Worm (Caenorhabditis elegans): ENCODE measurements around the gene bath-46.
"Not testable (repeated sequence)": the region's sequence is repeated elsewhere in the genome, so short reads cannot be mapped to it uniquely, and the experiment has no call there.

bath-46 gene

ce11 chrII:1621795-1622194 lies 24.1 kb downstream of the bath-46 start:
- peak; percentile 93 for TF ChIP-seq elt-2 (tag; optimal IDR thresholded peaks at IDR 0.05)
- peak; percentile 84 for TF ChIP-seq pqm-1 (tag; optimal IDR thresholded peaks at IDR 0.05)
- peak; percentile 65 for TF ChIP-seq pha-4 (tag; optimal IDR thresholded peaks at IDR 0.05)
- TF ChIP-seq jun-1 (tag; optimal IDR thresholded peaks at IDR 0.05), result peak; percentile 67
- no peak for TF ChIP-seq ztf-11 (tag; optimal IDR thresholded peaks at IDR 0.05)
- TF ChIP-seq nhr-237 (tag; optimal IDR thresholded peaks at IDR 0.05), result no peak
- no peak for TF ChIP-seq eor-1 (tag; optimal IDR thresholded peaks at IDR 0.05)

ce11 chrII:1624572-1624971 lies 26.9 kb downstream of the bath-46 start, which contains the start of gene fbxa-160:
TSS of gene fbxa-160 (minus strand) at chrII:1624672.
- no peak for TF ChIP-seq nhr-237 (tag; optimal IDR thresholded peaks at IDR 0.05)
- TF ChIP-seq elt-1 (tag; optimal IDR thresholded peaks at IDR 0.05), result no peak
- no peak for TF ChIP-seq nhr-67 (tag; optimal IDR thresholded peaks at IDR 0.05)
- TF ChIP-seq ceh-82 (tag; optimal IDR thresholded peaks at IDR 0.05), result no peak
- TF ChIP-seq ceh-28 (tag; optimal IDR thresholded peaks at IDR 0.05), result no peak
- TF ChIP-seq elt-3 (tag; optimal IDR thresholded peaks at IDR 0.05), result no peak
- no peak for TF ChIP-seq ZK546.5 (tag; optimal IDR thresholded peaks at IDR 0.05)
- TF ChIP-seq daf-12 (tag; optimal IDR thresholded peaks at IDR 0.05), result no peak
- no peak for TF ChIP-seq egl-5 (tag; optimal IDR thresholded peaks at IDR 0.05)
- TF ChIP-seq tbx-2 (tag; optimal IDR thresholded peaks at IDR 0.05), result no peak
- no peak for TF ChIP-seq fos-1 (tag; optimal IDR thresholded peaks at IDR 0.05)
- TF ChIP-seq lin-39 (tag; optimal IDR thresholded peaks at IDR 0.05), result no peak
- no peak for TF ChIP-seq unc-39 (tag; optimal IDR thresholded peaks at IDR 0.05)
- no peak for TF ChIP-seq nhr-23 (tag; optimal IDR thresholded peaks at IDR 0.05)
- no peak for TF ChIP-seq unc-62 (GFP tag; optimal IDR thresholded peaks at IDR 0.05)
- TF ChIP-seq nhr-11 (tag; optimal IDR thresholded peaks at IDR 0.05), result no peak
- no peak for TF ChIP-seq egl-27 (tag; optimal IDR thresholded peaks at IDR 0.05)
- no peak for TF ChIP-seq aly-2 (tag; optimal IDR thresholded peaks at IDR 0.05)
- TF ChIP-seq ceh-16 (tag; optimal IDR thresholded peaks at IDR 0.05), result no peak
- TF ChIP-seq snpc-4 (tag; optimal IDR thresholded peaks at IDR 0.05), result no peak

- no peak for TF ChIP-seq lsy-12 (tag; optimal IDR thresholded peaks at IDR 0.05)
- TF ChIP-seq elt-1 (tag; optimal IDR thresholded peaks at IDR 0.05), result no peak
- no peak for TF ChIP-seq unc-62 (GFP tag; optimal IDR thresholded peaks at IDR 0.05)
- TF ChIP-seq zag-1 (tag; optimal IDR thresholded peaks at IDR 0.05), result no peak
- TF ChIP-seq egl-27 (tag; optimal IDR thresholded peaks at IDR 0.05), result no peak
- TF ChIP-seq nhr-28 (tag; optimal IDR thresholded peaks at IDR 0.05), result no peak
- no peak for TF ChIP-seq nhr-67 (tag; optimal IDR thresholded peaks at IDR 0.05)
- no peak for TF ChIP-seq nhr-11 (tag; optimal IDR thresholded peaks at IDR 0.05)
- TF ChIP-seq nhr-25 (tag; optimal IDR thresholded peaks at IDR 0.05), result no peak
- no peak for TF ChIP-seq aly-2 (tag; optimal IDR thresholded peaks at IDR 0.05)
- TF ChIP-seq ceh-9 (tag; optimal IDR thresholded peaks at IDR 0.05), result no peak
Measured at ce11 chrII:1625666-1626065, 28.0 kb downstream of the bath-46 start, which contains the start of gene C08E3.14. TSS of gene C08E3.14 (plus strand) at chrII:1625966.

ce11 chrII:1627783-1628182 lies 30.1 kb downstream of the bath-46 start, which contains the start of gene C08E3.15:
TSS of gene C08E3.15 (minus strand) at chrII:1627883.
- TF ChIP-seq ceh-28, nhr-25, fkh-2 (tag; optimal IDR thresholded peaks at IDR 0.05): not testable (repeated sequence)

- TF ChIP-seq nhr-28 (tag; optimal IDR thresholded peaks at IDR 0.05); sea-2 (GFP tag; optimal IDR thresholded peaks at IDR 0.05); elt-3 (tag; optimal IDR thresholded peaks at IDR 0.05): not testable (repeated sequence)
Measured at ce11 chrII:1632216-1632615, 34.5 kb downstream of the bath-46 start, which contains the start of gene C08E3.13. TSS of gene C08E3.13 (minus strand) at chrII:1632316.

ce11 chrII:1633490-1633889 lies 35.8 kb downstream of the bath-46 start, which contains the start of gene C08E3.1:
TSS of gene C08E3.1 (plus strand) at chrII:1633790.
- TF ChIP-seq fkh-2, tbx-2, aly-2 (tag; optimal IDR thresholded peaks at IDR 0.05): not testable (repeated sequence)
